Worm (Caenorhabditis elegans): ENCODE measurements around the gene H11E01.3.

Gene H11E01.3

DNA sequence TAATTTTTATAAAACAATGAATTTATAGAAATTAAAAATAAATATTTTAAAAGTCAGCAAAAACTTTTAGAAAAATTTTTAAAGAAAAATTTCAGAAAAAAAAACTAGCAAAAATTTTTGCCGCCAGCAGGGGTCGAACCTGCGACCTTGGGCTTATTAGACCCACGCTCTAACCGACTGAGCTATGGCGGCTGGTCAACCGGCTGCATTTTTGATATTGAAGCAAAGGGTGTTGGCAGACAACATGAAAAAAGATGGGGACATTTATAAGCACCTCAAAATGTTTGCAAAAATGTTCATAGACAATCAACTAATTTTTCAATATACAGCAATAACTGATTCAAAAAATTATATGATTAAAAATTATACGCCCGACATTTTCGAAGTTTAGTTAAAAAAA, 14.7 kb upstream of the H11E01.3 start:
- TF ChIP-seq dmd-4 (tag; optimal IDR thresholded peaks at IDR 0.05; ENCODE audit: borderline replicate concordance), result no peak
- TF ChIP-seq pha-4 (tag; optimal IDR thresholded peaks at IDR 0.05), result no peak
- TF ChIP-seq ceh-19 (GFP tag; optimal IDR thresholded peaks at IDR 0.05), result no peak

DNA sequence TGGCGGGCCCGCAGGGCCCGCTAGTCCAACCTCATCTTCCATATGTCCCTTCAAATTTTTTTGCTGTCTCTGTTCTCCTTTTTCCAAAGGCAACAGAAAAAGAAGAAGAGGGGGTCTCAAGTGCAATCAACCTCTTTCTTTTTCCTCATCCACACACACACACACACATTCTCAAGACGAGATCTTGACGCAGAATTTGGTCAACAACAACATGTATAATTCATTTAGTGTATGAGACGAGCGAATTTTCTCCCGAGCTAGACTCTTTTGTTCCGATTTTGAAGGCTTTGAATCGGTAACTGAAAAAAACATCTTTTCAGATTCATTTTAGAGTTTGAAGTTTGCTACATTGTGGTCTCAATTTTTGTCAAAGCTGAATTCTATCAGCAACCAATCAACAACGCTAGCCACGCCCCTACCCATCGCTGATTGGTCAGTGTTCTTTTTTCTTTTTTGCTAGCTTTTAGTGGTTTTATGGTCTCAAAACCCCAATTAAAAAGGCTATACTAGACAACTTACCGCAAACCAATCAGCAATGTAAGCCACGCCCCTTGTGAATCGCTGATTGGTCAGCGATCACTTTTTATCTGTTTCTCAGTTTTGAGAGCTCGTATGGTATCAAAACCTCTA, 6.5 kb upstream of the H11E01.3 start:
- peak; percentile 51 for TF ChIP-seq unc-42 (tag; optimal IDR thresholded peaks at IDR 0.05)
- TF ChIP-seq pax-1 (tag; optimal IDR thresholded peaks at IDR 0.05), result no peak
- no peak for TF ChIP-seq ceh-2 (tag; optimal IDR thresholded peaks at IDR 0.05)
- TF ChIP-seq tbx-7 (tag; optimal IDR thresholded peaks at IDR 0.05), result no peak
- TF ChIP-seq nfya-1 (tag; optimal IDR thresholded peaks at IDR 0.05), result peak; percentile 90
- no peak for TF ChIP-seq tbx-2 (tag; optimal IDR thresholded peaks at IDR 0.05)
- no peak for TF ChIP-seq ceh-34 (tag; optimal IDR thresholded peaks at IDR 0.05)
- TF ChIP-seq lim-6 (tag; optimal IDR thresholded peaks at IDR 0.05), result no peak
- no peak for TF ChIP-seq ceh-18 (tag; optimal IDR thresholded peaks at IDR 0.05)
- no peak for TF ChIP-seq hlh-30 (tag; optimal IDR thresholded peaks at IDR 0.05; ENCODE audit: insufficient read depth)
- TF ChIP-seq C08G9.2 (tag; optimal IDR thresholded peaks at IDR 0.05), result no peak
- no peak for TF ChIP-seq pha-4 (tag; optimal IDR thresholded peaks at IDR 0.05)

DNA sequence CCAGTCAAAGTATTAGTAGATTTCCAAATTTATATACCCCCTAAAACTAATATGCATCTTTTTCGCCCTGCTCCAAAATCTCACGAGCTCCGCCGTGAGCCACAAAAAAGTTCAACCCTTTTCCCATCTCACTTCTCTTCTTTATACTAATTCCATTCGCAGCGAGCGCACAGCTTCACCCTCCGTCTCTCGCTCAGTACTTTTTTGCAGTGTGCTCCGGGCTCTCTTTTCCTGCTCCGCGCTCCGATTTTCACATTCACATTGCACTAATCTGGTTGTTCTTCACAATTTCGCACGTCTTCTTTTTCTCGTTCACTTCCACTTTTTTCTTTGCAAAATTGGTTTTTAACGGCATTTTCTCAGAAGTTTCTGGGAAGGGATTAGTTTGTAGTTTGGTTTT, 5.4 kb upstream of the H11E01.3 start:
- no peak for TF ChIP-seq ceh-9 (tag; optimal IDR thresholded peaks at IDR 0.05)
- TF ChIP-seq nfya-1 (tag; optimal IDR thresholded peaks at IDR 0.05), result no peak
- no peak for TF ChIP-seq K09A11.1 (tag; optimal IDR thresholded peaks at IDR 0.05; ENCODE audit: insufficient read depth)
- peak; percentile 83 for TF ChIP-seq unc-42 (tag; optimal IDR thresholded peaks at IDR 0.05)

DNA sequence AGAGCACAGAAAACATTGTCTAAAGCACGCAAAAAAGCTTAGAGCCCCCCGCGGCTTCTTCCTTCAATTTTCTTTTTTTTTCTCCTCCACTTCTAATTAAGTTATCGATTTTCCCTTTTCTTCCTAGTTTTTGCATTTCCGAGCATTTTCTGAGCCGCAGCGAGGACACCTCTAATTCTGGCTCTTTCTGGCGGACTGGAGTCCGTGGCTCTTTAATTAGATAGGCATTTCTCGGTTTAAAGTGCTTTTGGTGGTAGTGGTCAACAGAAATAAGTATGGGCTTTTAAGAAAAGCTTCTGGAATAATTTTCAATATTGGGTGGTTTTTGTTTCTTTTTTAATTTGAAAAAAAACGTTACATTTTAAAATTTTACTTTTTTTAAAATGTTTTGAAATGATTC, 3.1 kb upstream of the H11E01.3 start:
- TF ChIP-seq K09A11.1 (tag; optimal IDR thresholded peaks at IDR 0.05; ENCODE audit: insufficient read depth), result no peak
- no peak for TF ChIP-seq nhr-232 (tag; optimal IDR thresholded peaks at IDR 0.05)
- TF ChIP-seq lin-11 (tag; optimal IDR thresholded peaks at IDR 0.05), result no peak
- TF ChIP-seq pat-9 (tag; optimal IDR thresholded peaks at IDR 0.05), result no peak
- no peak for TF ChIP-seq pag-3 (tag; optimal IDR thresholded peaks at IDR 0.05; ENCODE audit: borderline replicate concordance)
- TF ChIP-seq ets-4 (tag; optimal IDR thresholded peaks at IDR 0.05), result no peak
- no peak for TF ChIP-seq elt-2 (tag; optimal IDR thresholded peaks at IDR 0.05)
- no peak for TF ChIP-seq sox-2 (GFP tag; IDR thresholded peaks at IDR 0.05)
- peak; percentile 68 for TF ChIP-seq unc-42 (tag; optimal IDR thresholded peaks at IDR 0.05)
- TF ChIP-seq ceh-14 (tag; optimal IDR thresholded peaks at IDR 0.05), result peak; percentile 15
- TF ChIP-seq ceh-31 (tag; optimal IDR thresholded peaks at IDR 0.05), result peak; percentile 40
- no peak for TF ChIP-seq tbx-7 (tag; optimal IDR thresholded peaks at IDR 0.05)

DNA sequence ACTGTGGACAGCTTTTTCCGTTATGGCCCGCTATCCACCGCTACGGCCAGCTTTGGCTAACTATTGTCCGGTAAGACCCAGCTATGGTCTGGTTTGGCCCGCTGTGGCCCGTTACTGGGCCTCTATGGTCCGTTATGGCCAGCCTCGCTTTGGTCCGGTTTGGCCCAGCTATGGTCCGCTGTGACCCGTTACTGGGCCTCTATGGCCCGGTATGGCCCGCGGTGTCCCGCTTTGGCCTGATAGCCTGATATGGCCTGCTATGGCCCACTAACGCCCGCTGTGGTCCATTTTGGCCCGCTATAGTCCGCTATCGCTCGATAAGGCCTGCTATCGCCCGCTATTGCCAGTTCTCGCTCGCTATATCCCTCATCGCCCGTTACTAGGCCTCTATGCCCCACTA, 2.2 kb upstream of the H11E01.3 start:
- TF ChIP-seq elt-4 (tag; optimal IDR thresholded peaks at IDR 0.05) (no peak), hlh-6 (tag; optimal IDR thresholded peaks at IDR 0.05) (peak; percentile 57), hlh-13 (GFP tag; optimal IDR thresholded peaks at IDR 0.05) (no peak), K02D7.2 (tag; optimal IDR thresholded peaks at IDR 0.05) (peak; percentile 8), nhr-232 (tag; optimal IDR thresholded peaks at IDR 0.05) (no peak)

DNA sequence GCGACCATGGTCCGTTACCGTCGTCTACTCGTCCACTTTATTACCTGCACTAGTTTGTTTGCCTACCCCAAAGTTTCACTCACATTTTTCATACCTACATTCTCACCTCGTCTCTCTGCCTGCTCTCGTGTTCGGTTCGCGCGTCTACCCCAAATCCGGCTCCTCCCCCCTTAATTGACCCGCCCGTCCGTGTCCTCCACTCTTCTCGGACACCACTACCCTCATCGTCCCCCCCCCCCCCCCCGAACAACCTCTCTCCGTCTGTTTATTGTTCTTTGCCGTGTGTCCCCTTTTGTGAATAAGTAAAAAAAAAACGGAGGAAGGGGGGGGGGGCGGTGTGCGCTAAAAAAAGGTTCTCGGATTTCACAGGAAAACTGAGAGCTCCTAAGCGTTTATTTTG, 1.7 kb upstream of the H11E01.3 start:
- no peak for TF ChIP-seq pqm-1 (tag; optimal IDR thresholded peaks at IDR 0.05)
- TF ChIP-seq ceh-30 (tag; optimal IDR thresholded peaks at IDR 0.05), result no peak
- peak; percentile 2 for TF ChIP-seq che-1 (tag; optimal IDR thresholded peaks at IDR 0.05)
- no peak for TF ChIP-seq unc-55 (GFP tag; optimal IDR thresholded peaks at IDR 0.05)
- no peak for TF ChIP-seq sox-4 (tag; optimal IDR thresholded peaks at IDR 0.05)
- no peak for TF ChIP-seq gmeb-2 (tag; optimal IDR thresholded peaks at IDR 0.05)
